Fruit fly (Drosophila melanogaster): Measurements from ENCODE around the gene CG32720.

CG32720 gene

DNA sequence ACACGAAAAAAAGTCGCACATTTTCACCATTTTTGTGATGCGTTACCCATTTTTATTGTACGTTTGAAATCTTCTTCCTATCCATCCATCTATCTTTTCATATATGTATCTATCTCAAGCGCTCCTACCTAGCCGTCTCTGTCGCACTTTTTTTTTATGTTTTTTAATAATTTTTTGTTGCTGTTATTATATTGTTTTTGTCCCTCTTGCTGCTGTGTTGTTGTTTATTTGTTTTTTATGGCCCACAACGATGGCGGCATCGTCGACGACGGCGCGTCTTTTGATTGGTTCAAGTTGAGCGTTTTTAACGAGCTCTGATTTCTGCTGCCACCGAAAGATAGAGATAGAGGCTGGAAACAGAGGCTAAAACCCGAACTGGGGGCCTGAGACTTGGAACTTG, 31.6 kb upstream of the CG32720 start:
- TF ChIP-seq Dif (GFP tag; optimal IDR thresholded peaks at IDR 0.05; ENCODE audit: partially characterized antibody) (no peak), Dfd (GFP tag; optimal IDR thresholded peaks at IDR 0.05) (no peak), Hr83 (GFP tag; optimal IDR thresholded peaks at IDR 0.05; ENCODE audit: poor library complexity, severe bottlenecking) (no peak), Sp1 (GFP tag; optimal IDR thresholded peaks at IDR 0.05) (no peak)

DNA sequence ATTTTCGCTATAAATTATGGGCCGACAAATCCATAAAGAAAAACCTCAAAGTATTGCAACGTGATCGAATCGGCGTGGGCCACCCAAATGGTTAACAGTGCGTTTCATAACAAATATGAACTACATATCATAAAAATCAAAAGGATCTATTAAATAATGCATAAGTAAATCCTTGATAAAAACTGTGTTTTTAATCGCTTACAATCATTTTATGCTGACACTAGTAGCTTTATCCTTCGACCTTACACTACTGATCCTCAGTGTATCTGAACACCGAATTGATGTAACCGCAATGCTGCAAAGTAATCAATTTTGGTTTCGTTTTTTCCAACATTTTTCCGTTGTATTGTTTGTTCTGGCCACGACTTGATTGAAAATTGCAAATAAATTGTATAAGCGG, 25.9 kb upstream of the CG32720 start:
- no peak for TF ChIP-seq Dfd (GFP tag; optimal IDR thresholded peaks at IDR 0.05)

DNA sequence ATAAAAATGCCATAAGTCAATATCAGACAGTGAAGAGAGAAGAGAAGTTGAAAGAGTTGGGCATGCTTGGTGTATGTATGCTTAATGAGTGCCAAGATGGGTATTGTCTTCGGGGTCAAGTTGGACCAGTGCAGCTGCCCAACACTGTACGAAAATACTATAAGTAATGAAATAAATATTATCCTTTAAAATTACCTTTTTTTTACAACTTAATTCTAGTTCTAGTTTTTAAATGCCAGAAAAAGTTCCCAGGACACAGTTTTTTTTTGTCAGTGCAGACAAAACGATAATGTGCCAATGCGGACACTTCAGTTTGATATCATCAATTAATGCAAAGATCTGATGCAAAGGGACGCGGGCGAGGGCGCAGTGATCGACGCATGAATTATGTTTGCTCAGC, 24.0 kb upstream of the CG32720 start:
- no peak for TF ChIP-seq h (GFP tag; optimal IDR thresholded peaks at IDR 0.05)
- TF ChIP-seq Dfd (GFP tag; optimal IDR thresholded peaks at IDR 0.05) = no peak
- no peak for TF ChIP-seq pan (optimal IDR thresholded peaks at IDR 0.05)
- no peak for TF ChIP-seq jim (GFP tag; optimal IDR thresholded peaks at IDR 0.05)
- TF ChIP-seq Abd-B (GFP tag; optimal IDR thresholded peaks at IDR 0.05) = no peak
- no peak for TF ChIP-seq br (GFP tag; optimal IDR thresholded peaks at IDR 0.05)
- no peak for TF ChIP-seq psq (GFP tag; optimal IDR thresholded peaks at IDR 0.05)
- TF ChIP-seq Hnf4 (GFP tag; optimal IDR thresholded peaks at IDR 0.05) = no peak
- no peak for TF ChIP-seq OdsH (GFP tag; optimal IDR thresholded peaks at IDR 0.05)
- no peak for TF ChIP-seq Rel (GFP tag; optimal IDR thresholded peaks at IDR 0.05)
- TF ChIP-seq Rel (tag; optimal IDR thresholded peaks at IDR 0.05) = no peak
- TF ChIP-seq Mio (GFP tag; optimal IDR thresholded peaks at IDR 0.05) = no peak

DNA sequence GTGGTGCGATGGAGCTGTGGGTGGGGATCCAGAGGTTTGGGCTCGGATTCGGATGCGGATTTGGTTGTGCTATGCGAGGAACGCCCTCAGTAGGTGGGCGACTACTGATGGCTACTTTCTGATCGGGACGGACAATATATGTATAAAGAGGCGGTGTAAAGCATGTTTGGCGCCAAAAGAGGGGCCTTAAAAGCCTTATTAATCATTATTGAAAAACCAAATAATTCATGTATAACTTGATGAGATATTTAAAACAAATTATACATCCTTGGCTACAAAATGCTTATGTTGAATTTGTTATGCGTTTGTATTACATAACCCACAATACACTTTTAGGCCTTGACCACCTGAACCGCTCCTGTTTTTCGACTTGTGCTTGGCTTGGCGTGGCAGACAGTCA, 23.2 kb upstream of the CG32720 start:
- TF ChIP-seq ey (GFP tag; optimal IDR thresholded peaks at IDR 0.05) (no peak), tai (GFP tag; optimal IDR thresholded peaks at IDR 0.05) (no peak), brk (GFP tag; optimal IDR thresholded peaks at IDR 0.05) (no peak), woc (GFP tag; optimal IDR thresholded peaks at IDR 0.05) (no peak), Sp1 (GFP tag; optimal IDR thresholded peaks at IDR 0.05) (no peak), fru (GFP tag; optimal IDR thresholded peaks at IDR 0.05) (no peak), Hr78 (GFP tag; optimal IDR thresholded peaks at IDR 0.05) (no peak), Hr83 (GFP tag; optimal IDR thresholded peaks at IDR 0.05; ENCODE audit: poor library complexity, severe bottlenecking) (no peak), lola (GFP tag; optimal IDR thresholded peaks at IDR 0.05) (no peak), dsf (GFP tag; optimal IDR thresholded peaks at IDR 0.05; ENCODE audit: borderline replicate concordance) (no peak), N (GFP tag; optimal IDR thresholded peaks at IDR 0.05) (no peak), sv (GFP tag; optimal IDR thresholded peaks at IDR 0.05) (no peak), psq (GFP tag; optimal IDR thresholded peaks at IDR 0.05) (no peak), CG32264 (GFP tag; optimal IDR thresholded peaks at IDR 0.05) (no peak), HLH106 (tag; optimal IDR thresholded peaks at IDR 0.05) (no peak), Hnf4 (GFP tag; optimal IDR thresholded peaks at IDR 0.05) (no peak), CG9705 (GFP tag; optimal IDR thresholded peaks at IDR 0.05) (no peak), pan (optimal IDR thresholded peaks at IDR 0.05) (no peak), Abd-B (GFP tag; optimal IDR thresholded peaks at IDR 0.05) (no peak), jim (GFP tag; optimal IDR thresholded peaks at IDR 0.05) (no peak)

DNA sequence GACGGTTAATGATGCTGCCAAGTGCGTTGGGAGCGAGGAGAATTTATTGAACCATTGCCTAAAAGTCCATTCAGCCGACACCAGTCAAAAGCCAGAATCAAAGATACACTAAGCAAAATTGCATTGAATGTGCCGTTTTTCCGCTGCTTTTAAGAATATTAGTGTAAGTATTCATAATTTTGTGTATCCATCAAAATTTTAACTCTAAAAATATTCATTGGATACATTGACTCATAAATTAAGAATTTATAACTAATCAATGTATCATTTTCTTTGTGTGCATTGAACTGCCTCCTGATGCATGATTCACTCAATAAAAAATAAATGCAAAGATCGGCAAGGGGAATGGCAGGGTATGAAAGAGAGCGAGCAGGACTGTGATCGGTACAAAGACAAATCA, 21.9 kb upstream of the CG32720 start:
- TF ChIP-seq psq (GFP tag; optimal IDR thresholded peaks at IDR 0.05) (peak; percentile 25), CrebA (GFP tag; optimal IDR thresholded peaks at IDR 0.05; ENCODE audit: borderline replicate concordance) (no peak), Hnf4 (GFP tag; optimal IDR thresholded peaks at IDR 0.05) (peak; percentile 57), Rel (GFP tag; optimal IDR thresholded peaks at IDR 0.05) (no peak), Rel (tag; optimal IDR thresholded peaks at IDR 0.05) (no peak), Myc (optimal IDR thresholded peaks at IDR 0.05) (no peak), fru (GFP tag; optimal IDR thresholded peaks at IDR 0.05) (peak; percentile 64), CG32264 (GFP tag; optimal IDR thresholded peaks at IDR 0.05) (no peak), HLH106 (tag; optimal IDR thresholded peaks at IDR 0.05) (peak; percentile 44), foxo (GFP tag; optimal IDR thresholded peaks at IDR 0.05) (peak in 1 of 2 experiments; percentile 59), Sp1 (GFP tag; optimal IDR thresholded peaks at IDR 0.05) (peak; percentile 20), Vsx2 (GFP tag; optimal IDR thresholded peaks at IDR 0.05; ENCODE audit: partially characterized antibody) (no peak), sage (GFP tag; optimal IDR thresholded peaks at IDR 0.05) (no peak), dmrt93B (GFP tag; optimal IDR thresholded peaks at IDR 0.05) (peak; percentile 19), h (GFP tag; optimal IDR thresholded peaks at IDR 0.05) (peak; percentile 66), dl (GFP tag; optimal IDR thresholded peaks at IDR 0.05; ENCODE audit: insufficient read depth in 1 of 2, partially characterized antibody in 2 of 2) (no peak), dsf (GFP tag; optimal IDR thresholded peaks at IDR 0.05; ENCODE audit: borderline replicate concordance) (no peak), ey (GFP tag; optimal IDR thresholded peaks at IDR 0.05) (peak; percentile 55), Mio (GFP tag; optimal IDR thresholded peaks at IDR 0.05) (no peak), brk (GFP tag; optimal IDR thresholded peaks at IDR 0.05) (peak; percentile 5), lola (GFP tag; optimal IDR thresholded peaks at IDR 0.05) (no peak), N (GFP tag; optimal IDR thresholded peaks at IDR 0.05) (no peak), Hr78 (GFP tag; optimal IDR thresholded peaks at IDR 0.05) (no peak), pan (optimal IDR thresholded peaks at IDR 0.05) (no peak), sv (GFP tag; optimal IDR thresholded peaks at IDR 0.05) (no peak), jim (GFP tag; optimal IDR thresholded peaks at IDR 0.05) (no peak), br (GFP tag; optimal IDR thresholded peaks at IDR 0.05) (peak; percentile 12), GATAd (GFP tag; optimal IDR thresholded peaks at IDR 0.05) (no peak), OdsH (GFP tag; optimal IDR thresholded peaks at IDR 0.05) (peak; percentile 22), rgr (GFP tag; optimal IDR thresholded peaks at IDR 0.05) (peak; percentile 52), CG9705 (GFP tag; optimal IDR thresholded peaks at IDR 0.05) (no peak), usp (GFP tag; optimal IDR thresholded peaks at IDR 0.05) (no peak), Dif (GFP tag; optimal IDR thresholded peaks at IDR 0.05; ENCODE audit: partially characterized antibody) (no peak), Jra (GFP tag; optimal IDR thresholded peaks at IDR 0.05) (peak; percentile 12), Abd-B (GFP tag; optimal IDR thresholded peaks at IDR 0.05) (no peak), Dfd (GFP tag; optimal IDR thresholded peaks at IDR 0.05) (no peak)

Measured in whole organism, wandering third instar larva.